Fruit fly (Drosophila melanogaster) whole organism, embryonic: ENCODE data around the gene mRpS7.

Experiments
- Aef1 ChIP-seq: fragments of 200-800 bp; sonication (Bioruptor generic); IDR thresholded peaks from 3 replicates; pipeline ENCODE4 v1.3.6; 2022; ENCODE audit warnings: missing biosample characterization, missing genetic modification characterization
- B-H1 ChIP-seq: fragments of 200-800 bp; sonication (Bioruptor generic); IDR thresholded peaks from 3 replicates; pipeline ENCODE4 v1.3.6; 2022; ENCODE audit warnings: missing biosample characterization, missing genetic modification characterization
- CG12071 ChIP-seq: fragments of 200-800 bp; sonication (Bioruptor generic); optimal IDR thresholded peaks from 3 replicates; lab custom pipeline; 2018; ENCODE audit warnings: missing biosample characterization, mild to moderate bottlenecking, missing genetic modification characterization
- CG12155 ChIP-seq: fragments of 200-800 bp; sonication (Bioruptor generic); optimal IDR thresholded peaks from 3 replicates; lab custom pipeline; 2016; ENCODE audit warnings: missing biosample characterization, missing genetic modification characterization
- CG12299 ChIP-seq: fragments of 200-800 bp; sonication (Bioruptor generic); optimal IDR thresholded peaks from 2 replicates; lab custom pipeline; 2018; ENCODE audit warnings: missing biosample characterization, mild to moderate bottlenecking, missing genetic modification characterization
- CG12659 ChIP-seq: fragments of 200-800 bp; sonication (Bioruptor generic); optimal IDR thresholded peaks from 3 replicates; lab custom pipeline; 2017; ENCODE audit warnings: mild to moderate bottlenecking, missing biosample characterization, missing genetic modification reagents, missing genetic modification characterization
- CG14441 ChIP-seq: fragments of 200-800 bp; sonication (Bioruptor generic); IDR thresholded peaks from 2 replicates; pipeline ENCODE4 v1.3.6; 2022; ENCODE audit warnings: missing biosample characterization, missing genetic modification characterization
- CG15479 ChIP-seq: fragments of 200-800 bp; sonication (Bioruptor generic); optimal IDR thresholded peaks from 3 replicates; lab custom pipeline; 2019; ENCODE audit warnings: missing biosample characterization, mild to moderate bottlenecking, missing genetic modification characterization, moderate library complexity
- CG15601 ChIP-seq: fragments of 200-800 bp; sonication (Bioruptor generic); optimal IDR thresholded peaks from 3 replicates; lab custom pipeline; 2019; ENCODE audit warnings: missing biosample characterization, mild to moderate bottlenecking, missing genetic modification characterization, moderate library complexity
- CG17802 ChIP-seq: fragments of 200-800 bp; sonication (Bioruptor generic); optimal IDR thresholded peaks from 2 replicates; lab custom pipeline; 2018; ENCODE audit warnings: missing biosample characterization, mild to moderate bottlenecking, missing genetic modification characterization, moderate library complexity
- CG17829 ChIP-seq: fragments of 200-800 bp; optimal IDR thresholded peaks from 2 replicates; lab custom pipeline; 2019; ENCODE audit warnings: missing biosample characterization, mild to moderate bottlenecking, missing genetic modification characterization, moderate library complexity
- CG2116 ChIP-seq: fragments of 200-800 bp; sonication (Bioruptor generic); optimal IDR thresholded peaks from 3 replicates; lab custom pipeline; 2018; ENCODE audit warnings: missing biosample characterization, mild to moderate bottlenecking, missing genetic modification characterization
- CG3407 ChIP-seq: fragments of 200-800 bp; sonication (Bioruptor generic); optimal IDR thresholded peaks from 2 replicates; lab custom pipeline; 2018; ENCODE audit warnings: missing biosample characterization, mild to moderate bottlenecking, missing genetic modification characterization
- CG34224 ChIP-seq: fragments of 200-800 bp; sonication (Bioruptor generic); IDR thresholded peaks from 3 replicates; pipeline ENCODE4 v1.3.6; 2022; ENCODE audit warnings: missing biosample characterization, missing genetic modification characterization; ENCODE audit not compliant: partially characterized antibody
- CG4328 ChIP-seq: fragments of 200-800 bp; sonication (Bioruptor generic); optimal IDR thresholded peaks from 3 replicates; lab custom pipeline; 2017; ENCODE audit warnings: missing biosample characterization, missing genetic modification reagents, missing genetic modification characterization
- CG4404 ChIP-seq: fragments of 200-800 bp; sonication (Bioruptor generic); IDR thresholded peaks from 2 replicates; pipeline ENCODE4 v1.3.6; 2022; ENCODE audit warnings: missing biosample characterization, missing genetic modification characterization
- CG4854 ChIP-seq: fragments of 200-800 bp; sonication (Bioruptor generic); optimal IDR thresholded peaks from 2 replicates; lab custom pipeline; 2016; ENCODE audit warnings: missing biosample characterization, missing genetic modification characterization, inconsistent platforms
- CG7556 ChIP-seq: fragments of 200-800 bp; sonication (Bioruptor generic); optimal IDR thresholded peaks from 2 replicates; lab custom pipeline; 2017; ENCODE audit warnings: missing biosample characterization, mild to moderate bottlenecking, missing genetic modification characterization
- CG7745 ChIP-seq: fragments of 200-800 bp; sonication (Bioruptor generic); optimal IDR thresholded peaks from 2 replicates; lab custom pipeline; 2018; ENCODE audit warnings: missing biosample characterization, mild to moderate bottlenecking, missing genetic modification characterization, moderate library complexity
- CG9215 ChIP-seq: fragments of 200-800 bp; sonication (Bioruptor generic); IDR thresholded peaks from 2 replicates; pipeline ENCODE4 v1.3.6; 2022; ENCODE audit warnings: missing biosample characterization, missing genetic modification characterization
- CG9609 ChIP-seq: fragments of 200-800 bp; sonication (Bioruptor generic); optimal IDR thresholded peaks from 3 replicates; lab custom pipeline; 2016; ENCODE audit warnings: missing biosample characterization, missing genetic modification characterization
- CG9797 ChIP-seq: fragments of 200-800 bp; sonication (Bioruptor generic); optimal IDR thresholded peaks from 3 replicates; lab custom pipeline; 2018; ENCODE audit warnings: missing biosample characterization, mild to moderate bottlenecking, missing genetic modification characterization
- CHES-1-like ChIP-seq: fragments of 200-800 bp; sonication (Bioruptor generic); optimal IDR thresholded peaks from 2 replicates; lab custom pipeline; 2016; ENCODE audit warnings: missing biosample characterization, missing genetic modification characterization
- Dip3 ChIP-seq: fragments of 200-800 bp; sonication (Bioruptor generic); optimal IDR thresholded peaks from 3 replicates; lab custom pipeline; 2016; ENCODE audit warnings: missing biosample characterization, missing genetic modification characterization
- E2f2 ChIP-seq: fragments of 200-800 bp; sonication (Bioruptor generic); IDR thresholded peaks from 2 replicates; pipeline ENCODE4 v1.3.6; 2022; ENCODE audit warnings: missing biosample characterization, missing genetic modification characterization
- Ets65A ChIP-seq: fragments of 200-800 bp; sonication (Bioruptor generic); peaks from one replicate; lab custom pipeline; 2016; ENCODE audit warnings: missing biosample characterization, missing genetic modification characterization
- H15 ChIP-seq: fragments of 200-800 bp; sonication (Bioruptor generic); IDR thresholded peaks from 3 replicates; pipeline ENCODE4 v1.3.6; 2022; ENCODE audit warnings: missing biosample characterization, missing genetic modification characterization
- Hr3 ChIP-seq: fragments of 200-800 bp; sonication (Bioruptor generic); optimal IDR thresholded peaks from 3 replicates; lab custom pipeline; 2016; ENCODE audit warnings: missing biosample characterization, missing genetic modification characterization
- Hr39 ChIP-seq: fragments of >200 bp; optimal IDR thresholded peaks from 2 replicates; lab custom pipeline; 2017
- NFAT ChIP-seq: fragments of 200-800 bp; sonication (Bioruptor generic); IDR thresholded peaks from 2 replicates; pipeline ENCODE4 v1.3.6; 2022; ENCODE audit warnings: missing biosample characterization, missing genetic modification characterization
- Neu2 ChIP-seq: fragments of 200-800 bp; sonication (Bioruptor generic); optimal IDR thresholded peaks from 3 replicates; lab custom pipeline; 2016; ENCODE audit warnings: missing biosample characterization, missing genetic modification characterization, borderline replicate concordance
- TFAM ChIP-seq: fragments of 200-800 bp; sonication (Bioruptor generic); optimal IDR thresholded peaks from 2 replicates; lab custom pipeline; 2017; ENCODE audit warnings: missing biosample characterization, missing genetic modification characterization, inconsistent platforms
- ara ChIP-seq: fragments of 200-800 bp; sonication (Bioruptor generic); IDR thresholded peaks from 2 replicates; pipeline ENCODE4 v1.3.6; 2022; ENCODE audit warnings: missing biosample characterization, missing genetic modification characterization
- chm ChIP-seq: fragments of 200-800 bp; sonication (Bioruptor generic); IDR thresholded peaks from 2 replicates; pipeline ENCODE4 v1.3.6; 2022; ENCODE audit warnings: missing biosample characterization, missing genetic modification characterization
- corto ChIP-seq: fragments of 200-800 bp; sonication (Bioruptor generic); optimal IDR thresholded peaks from 2 replicates; lab custom pipeline; 2016; ENCODE audit warnings: missing biosample characterization, mild to moderate bottlenecking, missing genetic modification characterization, moderate library complexity
- fd96Cb ChIP-seq: fragments of 200-800 bp; sonication (Bioruptor generic); optimal IDR thresholded peaks from 2 replicates; lab custom pipeline; 2018; ENCODE audit warnings: missing biosample characterization, mild to moderate bottlenecking, missing genetic modification characterization, moderate library complexity
- fru ChIP-seq: fragments of >200 bp; optimal IDR thresholded peaks from 2 replicates; lab custom pipeline; 2017
- her ChIP-seq: fragments of 200-800 bp; sonication (Bioruptor generic); optimal IDR thresholded peaks from 2 replicates; lab custom pipeline; 2016; ENCODE audit warnings: missing biosample characterization, missing genetic modification characterization
- hkb ChIP-seq, 2 experiments: fragments of 200-800 bp in 1 of 2; fragments of >200 bp in 1 of 2; sonication (Bioruptor generic) in 1 of 2; IDR thresholded peaks in 1 of 2; optimal IDR thresholded peaks in 1 of 2; 2 replicates each; pipeline versions ENCODE4 v1.3.6 to Lab custom; 2017 to 2022; ENCODE audit warnings: missing biosample characterization in 1 of 2, missing genetic modification characterization in 1 of 2
- jigr1 ChIP-seq: fragments of 200-800 bp; sonication (Bioruptor generic); IDR thresholded peaks from 3 replicates; pipeline ENCODE4 v1.3.6; 2022; ENCODE audit warnings: missing biosample characterization, missing genetic modification characterization
- otp ChIP-seq: fragments of 200-800 bp; sonication (Bioruptor generic); IDR thresholded peaks from 3 replicates; pipeline ENCODE4, ENCODE4 v1.3.6; 2022; ENCODE audit warnings: missing biosample characterization, missing genetic modification characterization
- pan ChIP-seq, 4 experiments: fragments of >200 bp in 3 of 4; fragments of 200-800 bp in 1 of 4; sonication (Bioruptor generic) in 1 of 4; optimal IDR thresholded peaks in 3 of 4; IDR thresholded peaks in 1 of 4; 2 replicates each; pipeline versions ENCODE4 v1.3.6 to Lab custom; 2017 to 2022; ENCODE audit warnings: missing biosample characterization in 2 of 4, missing genetic modification characterization in 2 of 4, mixed read lengths in 1 of 4
- peb ChIP-seq: fragments of 200-800 bp; sonication (Bioruptor generic); IDR thresholded peaks from 2 replicates; pipeline ENCODE4 v1.3.6; 2022; ENCODE audit warnings: missing biosample characterization, missing genetic modification characterization
- shn ChIP-seq: fragments of 200-800 bp; sonication (Bioruptor generic); optimal IDR thresholded peaks from 3 replicates; lab custom pipeline; 2016; ENCODE audit warnings: missing biosample characterization, missing genetic modification characterization
- slbo ChIP-seq: fragments of 200-800 bp; sonication (Bioruptor generic); IDR thresholded peaks from 2 replicates; pipeline ENCODE4 v1.3.6; 2022; ENCODE audit warnings: missing biosample characterization, missing genetic modification characterization
- sna ChIP-seq: fragments of 200-800 bp; sonication (Bioruptor generic); IDR thresholded peaks from 2 replicates; pipeline ENCODE4 v1.3.6; 2022; ENCODE audit warnings: missing biosample characterization, missing genetic modification characterization; ENCODE audit not compliant: partially characterized antibody
- stwl ChIP-seq: fragments of 200-800 bp; sonication (Bioruptor generic); optimal IDR thresholded peaks from 3 replicates; lab custom pipeline; 2018; ENCODE audit warnings: missing biosample characterization, mild to moderate bottlenecking, missing genetic modification characterization, moderate library complexity
- sug ChIP-seq: fragments of 200-800 bp; optimal IDR thresholded peaks from 2 replicates; lab custom pipeline; 2019; ENCODE audit warnings: missing biosample characterization, mild to moderate bottlenecking, missing genetic modification characterization, moderate library complexity
- tx ChIP-seq: fragments of 200-800 bp; sonication (Bioruptor generic); optimal IDR thresholded peaks from 2 replicates; lab custom pipeline; 2016; ENCODE audit warnings: missing biosample characterization, missing genetic modification characterization
- wek ChIP-seq: fragments of 200-800 bp; sonication (Bioruptor generic); optimal IDR thresholded peaks from 3 replicates; lab custom pipeline; 2018; ENCODE audit warnings: missing biosample characterization, mild to moderate bottlenecking, missing genetic modification characterization, moderate library complexity

The mRpS7 gene

dm6 chr2L:10386208-10386805 lies at the start of gene mRpS7, which contains the start of gene Cdk1 (continued):
- peak; percentile 32 for TF ChIP-seq CG12299 (tag; lab: Kevin White, UChicago)
- TF ChIP-seq chm (GFP tag; lab: Robert Waterston, UW): peak; percentile 68
- peak; percentile 84 for TF ChIP-seq CG2116 (GFP tag; lab: Kevin White, UChicago)
- TF ChIP-seq TFAM: no peak
- TF ChIP-seq CG15479: no peak
- no peak for TF ChIP-seq Neu2 (GFP tag; lab: Kevin White, UChicago)
- peak; percentile 28 for TF ChIP-seq CG9797 (GFP tag; lab: Kevin White, UChicago)
- TF ChIP-seq CG7556: peak; percentile 71
- TF ChIP-seq peb (GFP tag; lab: Robert Waterston, UW): no peak
- no peak for TF ChIP-seq CG4328
- peak; percentile 75 for TF ChIP-seq CG15601 (tag; lab: Kevin White, UChicago)
- TF ChIP-seq her (GFP tag; lab: Kevin White, UChicago): no peak
- peak; percentile 40 for TF ChIP-seq CG4854 (GFP tag; lab: Kevin White, UChicago)
- peak; percentile 44 for TF ChIP-seq CG3407
- peak; percentile 65; the same call in 1 of the 3 replicates for TF ChIP-seq jigr1 (GFP tag; lab: Robert Waterston, UW)
- no peak for TF ChIP-seq sna (GFP tag; lab: Robert Waterston, UW)
- no peak for TF ChIP-seq CG7745 (tag; lab: Kevin White, UChicago)
- TF ChIP-seq ara (GFP tag; lab: Robert Waterston, UW): no peak
- 0 out of 3 replicates have a peak, but pooled peaks have one; percentile 41 for TF ChIP-seq otp (GFP tag; lab: Robert Waterston, UW)
- no peak for TF ChIP-seq fru (lab: Kevin White, UChicago)
- TF ChIP-seq slbo (GFP tag; lab: Robert Waterston, UW): peak; percentile 78
- peak; percentile 53 for TF ChIP-seq CG9609 (GFP tag; lab: Kevin White, UChicago)
- peak; percentile 69 for TF ChIP-seq CG12155 (GFP tag; lab: Kevin White, UChicago)
- no peak for TF ChIP-seq CG12071 (GFP tag; lab: Kevin White, UChicago)
- TF ChIP-seq NFAT (GFP tag; lab: Robert Waterston, UW): no peak
- peak; percentile 80 for TF ChIP-seq Hr3
- TF ChIP-seq wek (GFP tag; lab: Kevin White, UChicago): peak; percentile 57
- peak; percentile 53 for TF ChIP-seq Aef1 (GFP tag; lab: Robert Waterston, UW)
- TF ChIP-seq H15 (GFP tag; lab: Robert Waterston, UW): peak; percentile 47; the same call in 1 of the 3 replicates
- peak; percentile 74 for TF ChIP-seq CG14441
- peak; percentile 82 for TF ChIP-seq E2f2 (GFP tag; lab: Robert Waterston, UW)
- peak; percentile 48 for TF ChIP-seq CG4404 (GFP tag; lab: Robert Waterston, UW)
- no peak for TF ChIP-seq CG9215
- peak; percentile 85 for TF ChIP-seq Ets65A (GFP tag; lab: Kevin White, UChicago)
- peak; percentile 85 for TF ChIP-seq CG17802 (tag; lab: Kevin White, UChicago)
- no peak for TF ChIP-seq CG34224 (GFP tag; lab: Robert Waterston, UW)
- TF ChIP-seq corto (GFP tag; lab: Kevin White, UChicago): no peak
- no peak for TF ChIP-seq pan (optimal IDR thresholded peaks at IDR 0.05; lab: Kevin White, UChicago)
- TF ChIP-seq pan (GFP tag; optimal IDR thresholded peaks at IDR 0.05 in 1 of 2, IDR thresholded peaks at IDR 0.05 in 1 of 2): peak in 1 of 2 experiments; percentile 82
- peak; percentile 31 for TF ChIP-seq shn (GFP tag; lab: Kevin White, UChicago)
- peak; percentile 77 for TF ChIP-seq fd96Cb (tag; lab: Kevin White, UChicago)
- peak; percentile 53 for TF ChIP-seq Dip3 (GFP tag; lab: Kevin White, UChicago)
- no peak for TF ChIP-seq hkb (optimal IDR thresholded peaks at IDR 0.05; lab: Kevin White, UChicago)
- peak; percentile 82 for TF ChIP-seq hkb (GFP tag; IDR thresholded peaks at IDR 0.05; lab: Robert Waterston, UW)
- TF ChIP-seq stwl (tag; lab: Kevin White, UChicago): no peak
- TF ChIP-seq sug (tag; lab: Kevin White, UChicago): peak; percentile 65
- peak; percentile 63 for TF ChIP-seq B-H1 (GFP tag; lab: Robert Waterston, UW)
- TF ChIP-seq tx (GFP tag; lab: Kevin White, UChicago): peak; percentile 44
- peak; percentile 76 for TF ChIP-seq CG12659
- peak; percentile 47 for TF ChIP-seq CHES-1-like
- no peak for TF ChIP-seq Hr39 (lab: Kevin White, UChicago)
- peak; percentile 70 for TF ChIP-seq CG17829
